Fruit fly (Drosophila melanogaster): Measurements from ENCODE around the gene CG31140.

Gene CG31140

dm6 chr3R:23921701-23922501 is 41.1 kb upstream of the CG31140 start (continued):
- peak; percentile 61 for TF ChIP-seq H2.0 (GFP tag; IDR thresholded peaks at IDR 0.05)
- TF ChIP-seq jumu (GFP tag; optimal IDR thresholded peaks at IDR 0.05) = no peak
- no peak for TF ChIP-seq chif (GFP tag; optimal IDR thresholded peaks at IDR 0.05)
- peak; percentile 79 for TF ChIP-seq sr (GFP tag; IDR thresholded peaks at IDR 0.05)
- no peak for TF ChIP-seq Eip74EF (GFP tag; optimal IDR thresholded peaks at IDR 0.05)
- no peak for TF ChIP-seq NK7.1 (GFP tag; optimal IDR thresholded peaks at IDR 0.05)
- no peak for TF ChIP-seq Hr3 (GFP tag; optimal IDR thresholded peaks at IDR 0.05)
- 0 out of 3 replicates have a peak, but pooled peaks have one; percentile 24 for TF ChIP-seq Dbx (GFP tag; IDR thresholded peaks at IDR 0.05)
- peak; percentile 40; the same call in 1 of the 2 replicates for TF ChIP-seq CG11247 (GFP tag; IDR thresholded peaks at IDR 0.05)
- no peak for TF ChIP-seq Bdp1 (GFP tag; optimal IDR thresholded peaks at IDR 0.05)
- peak in 1 of 3 experiments; percentile 4 for TF ChIP-seq lola (GFP tag; optimal IDR thresholded peaks at IDR 0.05)
- peak; percentile 1 for TF ChIP-seq mam (GFP tag; optimal IDR thresholded peaks at IDR 0.05)
- TF ChIP-seq CG3407 (GFP tag; optimal IDR thresholded peaks at IDR 0.05) = peak; percentile 21
- TF ChIP-seq Dref (GFP tag; IDR thresholded peaks at IDR 0.05) = no peak
- TF ChIP-seq sima (GFP tag; optimal IDR thresholded peaks at IDR 0.05) = no peak
- peak; percentile 59; the same call in 2 of the 3 replicates for TF ChIP-seq row (GFP tag; IDR thresholded peaks at IDR 0.05)
- 0 out of 2 replicates have a peak, but pooled peaks have one; percentile 7 for TF ChIP-seq CG32772 (GFP tag; IDR thresholded peaks at IDR 0.05)
- no peak; the same call in 1 of the 2 replicates for TF ChIP-seq rib (GFP tag; IDR thresholded peaks at IDR 0.05)
- TF ChIP-seq CG4730 (GFP tag; IDR thresholded peaks at IDR 0.05) = peak; percentile 48; the same call in 1 of the 2 replicates
- TF ChIP-seq ken (GFP tag; IDR thresholded peaks at IDR 0.05) = no peak; the same call in 2 of the 3 replicates
- TF ChIP-seq Mrtf (GFP tag; IDR thresholded peaks at IDR 0.05) = no peak
- no peak for TF ChIP-seq Stat92E (GFP tag; optimal IDR thresholded peaks at IDR 0.05)
- peak; percentile 14 for TF ChIP-seq Dek (tag; optimal IDR thresholded peaks at IDR 0.05)
- TF ChIP-seq schlank (tag; optimal IDR thresholded peaks at IDR 0.05) = peak; percentile 19
- TF ChIP-seq crc (GFP tag; optimal IDR thresholded peaks at IDR 0.05) = no peak
- TF ChIP-seq caup (GFP tag; optimal IDR thresholded peaks at IDR 0.05; ENCODE audit: severe bottlenecking) = no peak
- no peak for TF ChIP-seq Neu2 (GFP tag; optimal IDR thresholded peaks at IDR 0.05; ENCODE audit: borderline replicate concordance)
- TF ChIP-seq CG17385 (GFP tag; optimal IDR thresholded peaks at IDR 0.05) = peak; percentile 18
- no peak for TF ChIP-seq CG12744 (GFP tag; optimal IDR thresholded peaks at IDR 0.05)
- no peak for TF ChIP-seq CG7745 (tag; optimal IDR thresholded peaks at IDR 0.05)
- no peak for TF ChIP-seq dati (GFP tag; IDR thresholded peaks at IDR 0.05)
- TF ChIP-seq knrl (GFP tag; IDR thresholded peaks at IDR 0.05; ENCODE audit: partially characterized antibody) = no peak; the same call in 2 of the 3 replicates
- TF ChIP-seq CG10147 (GFP tag; optimal IDR thresholded peaks at IDR 0.05) = no peak
- peak; percentile 3 for TF ChIP-seq Dip3 (GFP tag; optimal IDR thresholded peaks at IDR 0.05)
- TF ChIP-seq CG1832 (GFP tag; optimal IDR thresholded peaks at IDR 0.05) = peak; percentile 41
- TF ChIP-seq CG42726 (GFP tag; IDR thresholded peaks at IDR 0.05; ENCODE audit: partially characterized antibody) = no peak
- no peak for TF ChIP-seq CG4282 (GFP tag; optimal IDR thresholded peaks at IDR 0.05)
- no peak for TF ChIP-seq Lhr (GFP tag; optimal IDR thresholded peaks at IDR 0.05)
- no peak for TF ChIP-seq Deaf1 (tag; optimal IDR thresholded peaks at IDR 0.05)
- TF ChIP-seq sens-2 (GFP tag; IDR thresholded peaks at IDR 0.05) = no peak
- no peak for TF ChIP-seq CG6272 (GFP tag; IDR thresholded peaks at IDR 0.05)
- TF ChIP-seq al (GFP tag; IDR thresholded peaks at IDR 0.05) = no peak
- no peak for TF ChIP-seq CG7928 (GFP tag; optimal IDR thresholded peaks at IDR 0.05)
- no peak for TF ChIP-seq gcm (GFP tag; optimal IDR thresholded peaks at IDR 0.05)
- no peak for TF ChIP-seq Chrac-16 (GFP tag; optimal IDR thresholded peaks at IDR 0.05)
- TF ChIP-seq CG18476 (GFP tag; optimal IDR thresholded peaks at IDR 0.05) = peak; percentile 15
- TF ChIP-seq HmgZ (tag; optimal IDR thresholded peaks at IDR 0.05) = peak; percentile 53
- no peak for TF ChIP-seq CG7357 (GFP tag; IDR thresholded peaks at IDR 0.05)
- no peak for TF ChIP-seq CG16863 (GFP tag; optimal IDR thresholded peaks at IDR 0.05)

Data from whole organism, embryonic.